Fruit fly (Drosophila melanogaster): ENCODE results near the gene Reph.

Reph gene

DNA sequence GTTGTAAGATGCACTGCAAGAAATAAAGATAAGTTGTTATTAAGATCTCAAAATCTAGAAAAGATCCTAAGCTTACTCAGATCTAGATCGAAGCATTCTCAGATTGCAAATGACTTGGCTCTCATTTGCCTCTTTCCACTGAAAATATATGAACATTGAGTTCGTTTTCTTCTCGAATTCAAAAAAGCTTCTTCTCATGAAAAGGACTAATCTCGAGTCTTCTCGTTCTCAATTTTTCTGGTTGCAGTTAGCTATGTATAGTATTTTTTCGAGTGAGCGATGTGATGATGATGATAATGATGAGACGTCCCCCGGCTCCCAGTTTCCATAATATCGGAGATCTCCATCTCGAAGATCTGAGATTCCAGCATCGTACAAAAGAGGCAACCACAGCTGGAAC is 53.0 kb downstream of the Reph start (continued):
- TF ChIP-seq CG7839 (tag; optimal IDR thresholded peaks at IDR 0.05) (peak; percentile 43), CG34376 (GFP tag; optimal IDR thresholded peaks at IDR 0.05) (no peak), PHDP (tag; optimal IDR thresholded peaks at IDR 0.05) (no peak), Rfx (GFP tag; IDR thresholded peaks at IDR 0.05) (no peak), CG15601 (tag; optimal IDR thresholded peaks at IDR 0.05) (peak; percentile 58), wor (GFP tag; IDR thresholded peaks at IDR 0.05) (no peak), CG18011 (GFP tag; optimal IDR thresholded peaks at IDR 0.05) (no peak), fd96Cb (tag; optimal IDR thresholded peaks at IDR 0.05) (peak; percentile 50), CG10462 (GFP tag; optimal IDR thresholded peaks at IDR 0.05) (no peak), lola (GFP tag; optimal IDR thresholded peaks at IDR 0.05) (peak in 1 of 3 experiments; percentile 76), CG15696 (tag; optimal IDR thresholded peaks at IDR 0.05) (peak; percentile 45), CG4424 (GFP tag; optimal IDR thresholded peaks at IDR 0.05) (peak; percentile 55), grau (tag; optimal IDR thresholded peaks at IDR 0.05) (peak; percentile 45), CG9609 (GFP tag; optimal IDR thresholded peaks at IDR 0.05) (peak; percentile 27), trem (tag; optimal IDR thresholded peaks at IDR 0.05) (peak; percentile 17), CG12104 (GFP tag; optimal IDR thresholded peaks at IDR 0.05) (no peak), Xrp1 (GFP tag; IDR thresholded peaks at IDR 0.05) (peak; percentile 68), CG9797 (GFP tag; optimal IDR thresholded peaks at IDR 0.05) (no peak), pros (GFP tag; optimal IDR thresholded peaks at IDR 0.05) (peak; percentile 21), z (GFP tag; IDR thresholded peaks at IDR 0.05) (no peak), CG10147 (GFP tag; optimal IDR thresholded peaks at IDR 0.05) (no peak), CG11247 (GFP tag; IDR thresholded peaks at IDR 0.05) (no peak), CG4360 (GFP tag; IDR thresholded peaks at IDR 0.05) (0 out of 2 replicates have a peak, but pooled peaks have one; percentile 10), CG7556 (GFP tag; optimal IDR thresholded peaks at IDR 0.05) (peak; percentile 34), CG16815 (GFP tag; optimal IDR thresholded peaks at IDR 0.05) (peak; percentile 1), Bgb (GFP tag; IDR thresholded peaks at IDR 0.05; ENCODE audit: partially characterized antibody) (no peak), CG1792 (GFP tag; optimal IDR thresholded peaks at IDR 0.05) (peak; percentile 15), gsb (GFP tag; IDR thresholded peaks at IDR 0.05) (no peak), Max (GFP tag; optimal IDR thresholded peaks at IDR 0.05) (no peak), her (GFP tag; optimal IDR thresholded peaks at IDR 0.05) (no peak), bcd (GFP tag; optimal IDR thresholded peaks at IDR 0.05) (peak; percentile 20), CG31441 (GFP tag; IDR thresholded peaks at IDR 0.05) (peak; percentile 53), CG3847 (GFP tag; IDR thresholded peaks at IDR 0.05) (no peak), Atf6 (GFP tag; IDR thresholded peaks at IDR 0.05) (no peak), Ets97D (GFP tag; optimal IDR thresholded peaks at IDR 0.05) (no peak), CG17829 (tag; optimal IDR thresholded peaks at IDR 0.05) (peak; percentile 57), CG14965 (GFP tag; optimal IDR thresholded peaks at IDR 0.05; ENCODE audit: borderline replicate concordance) (no peak), Oli (tag; optimal IDR thresholded peaks at IDR 0.05) (peak; percentile 53), CG12071 (GFP tag; optimal IDR thresholded peaks at IDR 0.05) (no peak), sisA (GFP tag; IDR thresholded peaks at IDR 0.05) (peak; percentile 50), CG6813 (GFP tag; optimal IDR thresholded peaks at IDR 0.05) (no peak), emc (GFP tag; optimal IDR thresholded peaks at IDR 0.05) (no peak), ham (GFP tag; IDR thresholded peaks at IDR 0.05) (no peak), Blimp-1 (GFP tag; optimal IDR thresholded peaks at IDR 0.05) (peak; percentile 67), NK7.1 (GFP tag; optimal IDR thresholded peaks at IDR 0.05) (no peak), HLH4C (GFP tag; IDR thresholded peaks at IDR 0.05; ENCODE audit: partially characterized antibody) (no peak), CG3995 (GFP tag; optimal IDR thresholded peaks at IDR 0.05) (no peak), CG42726 (GFP tag; IDR thresholded peaks at IDR 0.05; ENCODE audit: partially characterized antibody) (no peak), jigr1 (GFP tag; IDR thresholded peaks at IDR 0.05) (no peak), CG8359 (GFP tag; optimal IDR thresholded peaks at IDR 0.05; ENCODE audit: borderline replicate concordance) (peak; percentile 21), H2.0 (GFP tag; IDR thresholded peaks at IDR 0.05) (no peak)
